Worm (Caenorhabditis elegans): ENCODE measurements around the gene pqn-65.

Gene pqn-65

ce11 chrX:4658303-4658702 is 38.9 kb upstream of the pqn-65 start:
- TF ChIP-seq ceh-36 (tag; optimal IDR thresholded peaks at IDR 0.05), result no peak
- no peak for TF ChIP-seq tra-4 (tag; optimal IDR thresholded peaks at IDR 0.05)
- no peak for TF ChIP-seq ets-7 (tag; optimal IDR thresholded peaks at IDR 0.05)

ce11 chrX:4657577-4657976 is 38.1 kb upstream of the pqn-65 start:
- TF ChIP-seq tbx-37 (GFP tag; conservative IDR thresholded peaks at IDR 0.05), result no peak
- TF ChIP-seq ceh-13 (GFP tag; optimal IDR thresholded peaks at IDR 0.05), result no peak
- no peak for TF ChIP-seq hmbx-1 (tag; optimal IDR thresholded peaks at IDR 0.05)
- no peak for TF ChIP-seq flt-1 (GFP tag; IDR thresholded peaks at IDR 0.05)
- no peak for TF ChIP-seq tra-4 (tag; optimal IDR thresholded peaks at IDR 0.05)
- no peak for TF ChIP-seq tbx-11 (GFP tag; IDR thresholded peaks at IDR 0.05)
- no peak for TF ChIP-seq hmg-4 (GFP tag; optimal IDR thresholded peaks at IDR 0.05)
- TF ChIP-seq pes-1 (GFP tag; IDR thresholded peaks at IDR 0.05), result no peak
- no peak for TF ChIP-seq scrt-1 (GFP tag; IDR thresholded peaks at IDR 0.05)
- TF ChIP-seq ceh-36 (tag; optimal IDR thresholded peaks at IDR 0.05), result no peak

ce11 chrX:4654057-4654456 is 34.6 kb upstream of the pqn-65 start, which contains the start of gene ceh-1:
TSS of gene ceh-1 (minus strand) at chrX:4654157.
- TF ChIP-seq tra-4 (tag; optimal IDR thresholded peaks at IDR 0.05), result no peak
- no peak for TF ChIP-seq hmbx-1 (tag; optimal IDR thresholded peaks at IDR 0.05)
- no peak for TF ChIP-seq flt-1 (GFP tag; IDR thresholded peaks at IDR 0.05)
- no peak for TF ChIP-seq tbx-37 (GFP tag; conservative IDR thresholded peaks at IDR 0.05)
- no peak for TF ChIP-seq sea-1 (GFP tag; conservative IDR thresholded peaks at IDR 0.05)
- TF ChIP-seq aly-1 (tag; optimal IDR thresholded peaks at IDR 0.05), result no peak
- no peak for TF ChIP-seq scrt-1 (GFP tag; IDR thresholded peaks at IDR 0.05)
- no peak for TF ChIP-seq hnd-1 (tag; optimal IDR thresholded peaks at IDR 0.05)
- no peak for TF ChIP-seq ets-7 (tag; optimal IDR thresholded peaks at IDR 0.05)

- TF ChIP-seq aly-1 (tag; optimal IDR thresholded peaks at IDR 0.05), result no peak
- no peak for TF ChIP-seq F13C5.2 (tag; optimal IDR thresholded peaks at IDR 0.05)
Observed at ce11 chrX:4652950-4653349, 33.5 kb upstream of the pqn-65 start.

ce11 chrX:4651428-4651827 is 32.0 kb upstream of the pqn-65 start:
- TF ChIP-seq F13C5.2 (tag; optimal IDR thresholded peaks at IDR 0.05), result no peak

ce11 chrX:4649097-4649496 is 29.7 kb upstream of the pqn-65 start, which contains the start of gene ent-5:
TSS of gene ent-5 (minus strand) at chrX:4649197.
- TF ChIP-seq hnd-1 (tag; optimal IDR thresholded peaks at IDR 0.05), result no peak
- TF ChIP-seq flt-1 (GFP tag; IDR thresholded peaks at IDR 0.05), result no peak
- TF ChIP-seq hmg-4 (GFP tag; optimal IDR thresholded peaks at IDR 0.05), result no peak
- no peak for TF ChIP-seq scrt-1 (GFP tag; IDR thresholded peaks at IDR 0.05)
- TF ChIP-seq aly-1 (tag; optimal IDR thresholded peaks at IDR 0.05), result no peak
- no peak for TF ChIP-seq pes-1 (GFP tag; IDR thresholded peaks at IDR 0.05)
- no peak for TF ChIP-seq B0310.2 (tag; optimal IDR thresholded peaks at IDR 0.05)
- no peak for TF ChIP-seq ceh-13 (GFP tag; optimal IDR thresholded peaks at IDR 0.05)
- no peak for TF ChIP-seq tbx-37 (GFP tag; conservative IDR thresholded peaks at IDR 0.05)

- TF ChIP-seq F13C5.2 (tag; optimal IDR thresholded peaks at IDR 0.05) (no peak), hnd-1 (tag; optimal IDR thresholded peaks at IDR 0.05) (no peak), ceh-13 (GFP tag; optimal IDR thresholded peaks at IDR 0.05) (no peak), hmbx-1 (tag; optimal IDR thresholded peaks at IDR 0.05) (no peak), hmg-4 (GFP tag; optimal IDR thresholded peaks at IDR 0.05) (no peak)
Observed at ce11 chrX:4647104-4647503, 27.7 kb upstream of the pqn-65 start, which contains the start of gene C46C11.4. TSS of gene C46C11.4 (minus strand) at chrX:4647204.

- TF ChIP-seq aly-1 (tag; optimal IDR thresholded peaks at IDR 0.05) (no peak), sea-1 (GFP tag; conservative IDR thresholded peaks at IDR 0.05) (no peak), F13C5.2 (tag; optimal IDR thresholded peaks at IDR 0.05) (no peak), hnd-1 (tag; optimal IDR thresholded peaks at IDR 0.05) (no peak), tbx-37 (GFP tag; conservative IDR thresholded peaks at IDR 0.05) (no peak), scrt-1 (GFP tag; IDR thresholded peaks at IDR 0.05) (no peak), ama-1 (optimal IDR thresholded peaks at IDR 0.05) (no peak), tra-4 (tag; optimal IDR thresholded peaks at IDR 0.05) (no peak), flt-1 (GFP tag; IDR thresholded peaks at IDR 0.05) (no peak), tbx-11 (GFP tag; IDR thresholded peaks at IDR 0.05) (no peak), hmbx-1 (tag; optimal IDR thresholded peaks at IDR 0.05) (no peak), hmg-4 (GFP tag; optimal IDR thresholded peaks at IDR 0.05) (no peak), ceh-13 (GFP tag; optimal IDR thresholded peaks at IDR 0.05) (no peak), ets-7 (tag; optimal IDR thresholded peaks at IDR 0.05) (no peak), pes-1 (GFP tag; IDR thresholded peaks at IDR 0.05) (no peak), B0310.2 (tag; optimal IDR thresholded peaks at IDR 0.05) (no peak), ceh-36 (tag; optimal IDR thresholded peaks at IDR 0.05) (no peak)
Observed at ce11 chrX:4636821-4637220, 17.4 kb upstream of the pqn-65 start, which contains the start of gene hosl-1. TSS of gene hosl-1 (plus strand) at chrX:4637121.

- TF ChIP-seq flt-1 (GFP tag; IDR thresholded peaks at IDR 0.05) (no peak), ama-1 (optimal IDR thresholded peaks at IDR 0.05) (no peak), aly-1 (tag; optimal IDR thresholded peaks at IDR 0.05) (no peak), pes-1 (GFP tag; IDR thresholded peaks at IDR 0.05) (no peak), ceh-36 (tag; optimal IDR thresholded peaks at IDR 0.05) (no peak), hnd-1 (tag; optimal IDR thresholded peaks at IDR 0.05) (no peak), scrt-1 (GFP tag; IDR thresholded peaks at IDR 0.05) (no peak), sea-1 (GFP tag; conservative IDR thresholded peaks at IDR 0.05) (no peak), tbx-37 (GFP tag; conservative IDR thresholded peaks at IDR 0.05) (no peak), hmbx-1 (tag; optimal IDR thresholded peaks at IDR 0.05) (no peak), F13C5.2 (tag; optimal IDR thresholded peaks at IDR 0.05) (no peak), hmg-4 (GFP tag; optimal IDR thresholded peaks at IDR 0.05) (no peak), tra-4 (tag; optimal IDR thresholded peaks at IDR 0.05) (no peak), tbx-11 (GFP tag; IDR thresholded peaks at IDR 0.05) (no peak), B0310.2 (tag; optimal IDR thresholded peaks at IDR 0.05) (no peak), ceh-13 (GFP tag; optimal IDR thresholded peaks at IDR 0.05) (no peak), ets-7 (tag; optimal IDR thresholded peaks at IDR 0.05) (no peak)
Observed at ce11 chrX:4636143-4636542, 16.7 kb upstream of the pqn-65 start.

Measured in whole organism, early embryonic.